Worm (Caenorhabditis elegans): ENCODE results near the gene K08D8.4.

ce11 chrIV:12894996-12895395 is 14.8 kb downstream of the K08D8.4 start, which contains the start of gene K08D8.11:
- TF ChIP-seq nhr-12 (tag; optimal IDR thresholded peaks at IDR 0.05): no peak
- no peak for TF ChIP-seq aly-2 (tag; optimal IDR thresholded peaks at IDR 0.05)
- no peak for TF ChIP-seq lin-39 (tag; optimal IDR thresholded peaks at IDR 0.05)
- TF ChIP-seq elt-1 (tag; optimal IDR thresholded peaks at IDR 0.05): no peak
- TF ChIP-seq dmd-4 (tag; optimal IDR thresholded peaks at IDR 0.05): no peak

Data from whole organism, L2 larva.